Worm (Caenorhabditis elegans) whole organism, young adult: ENCODE measurements around the gene twk-7.

Experiments
- B0336.3 ChIP-seq: fragments of 200-800 bp; sonication (Bioruptor generic); IDR thresholded peaks from 2 replicates; pipeline ENCODE4 v1.3.6; 2022; ENCODE audit warnings: missing genetic modification characterization, missing compliant biosample characterization
- F57A8.1 ChIP-seq: fragments of 200-800 bp; sonication (Bioruptor generic); optimal IDR thresholded peaks from 2 replicates; lab custom pipeline; 2018; ENCODE audit warnings: mild to moderate bottlenecking, missing genetic modification characterization, moderate library complexity, missing compliant biosample characterization
- attf-3 ChIP-seq: fragments of 200-800 bp; sonication (Bioruptor generic); conservative IDR thresholded peaks from 2 replicates; pipeline ENCODE4 v1.3.6; 2022; ENCODE audit warnings: missing genetic modification reagents, missing genetic modification characterization, missing compliant biosample characterization
- attf-6 ChIP-seq: fragments of 200-800 bp; sonication (Bioruptor generic); IDR thresholded peaks from 2 replicates; pipeline ENCODE4 v1.3.6; 2022; ENCODE audit warnings: missing genetic modification reagents, missing genetic modification characterization, missing compliant biosample characterization
- ceh-100 ChIP-seq: fragments of 200-800 bp; sonication (Bioruptor generic); IDR thresholded peaks from 2 replicates; pipeline ENCODE4 v1.3.6; 2022; ENCODE audit warnings: missing genetic modification reagents, missing genetic modification characterization, missing compliant biosample characterization
- him-1 ChIP-seq: sonication (generic microtip); optimal IDR thresholded peaks from 2 replicates; lab custom pipeline; 2016; ENCODE audit warnings: missing genotype, missing genetic modification reagents, missing genetic modification characterization, missing compliant biosample characterization
- sdz-38 ChIP-seq: sonication (generic microtip); optimal IDR thresholded peaks from 2 replicates; lab custom pipeline; 2016; ENCODE audit warnings: missing genotype, missing genetic modification characterization, missing compliant biosample characterization
- snpc-4 ChIP-seq, 5 experiments: fragments of 150-350 bp in 1 of 5; sonication (generic microtip) in 4 of 5; optimal IDR thresholded peaks; 2 replicates each; lab custom pipeline; 2014 to 2018; ENCODE audit warnings: missing genetic modification characterization in 5 of 5, missing biosample characterization in 3 of 5, antibody characterized with exemption in 2 of 5, mild to moderate bottlenecking in 2 of 5, missing compliant biosample characterization in 2 of 5, missing genotype in 2 of 5, moderate library complexity in 2 of 5, missing genetic modification reagents in 1 of 5
- ztf-6 ChIP-seq: fragments of 200-800 bp; sonication (Bioruptor generic); IDR thresholded peaks from 2 replicates; pipeline ENCODE4 v1.3.6; 2022; ENCODE audit warnings: missing genetic modification reagents, missing genetic modification characterization, missing compliant biosample characterization

DNA sequence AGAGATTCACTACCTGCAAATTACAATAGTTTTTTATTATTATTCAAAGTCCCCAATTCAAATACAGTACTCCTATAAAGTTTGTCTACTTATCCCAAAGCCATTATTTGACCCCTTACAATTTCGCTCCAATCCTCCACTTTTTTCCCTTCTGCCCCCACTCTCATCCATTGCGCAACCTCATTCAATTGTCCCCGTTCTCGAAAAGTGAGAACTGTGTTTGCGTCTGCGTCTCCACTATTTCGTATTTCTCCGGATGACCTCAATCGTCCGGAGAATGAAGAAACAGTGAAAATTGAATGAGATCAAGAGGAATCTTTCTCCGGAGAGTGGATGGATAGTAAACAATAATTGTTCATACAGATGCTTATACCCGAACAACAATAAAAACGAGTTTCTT lies 46.8 kb downstream of the twk-7 start:
- TF ChIP-seq ceh-100 (GFP tag; lab: Robert Waterston, UW) = no peak
- TF ChIP-seq B0336.3 (GFP tag; lab: Robert Waterston, UW) = no peak
- TF ChIP-seq sdz-38 (tag; lab: Kevin White, UChicago) = no peak
- no peak for TF ChIP-seq him-1 (tag; lab: Kevin White, UChicago)
- no peak for TF ChIP-seq attf-6 (GFP tag; lab: Robert Waterston, UW)
- no peak for TF ChIP-seq attf-3 (GFP tag; lab: Robert Waterston, UW)
- TF ChIP-seq F57A8.1 (GFP tag; lab: Kevin White, UChicago) = no peak
- TF ChIP-seq snpc-4 (GFP tag; optimal IDR thresholded peaks at IDR 0.05; lab: Kevin White, UChicago) = no peak
- TF ChIP-seq snpc-4 (tag; optimal IDR thresholded peaks at IDR 0.05; lab: Kevin White, UChicago) = no peak
- TF ChIP-seq ztf-6 (GFP tag; lab: Robert Waterston, UW) = no peak
